Fruit fly (Drosophila melanogaster): ENCODE results near the gene roq.

roq gene

DNA sequence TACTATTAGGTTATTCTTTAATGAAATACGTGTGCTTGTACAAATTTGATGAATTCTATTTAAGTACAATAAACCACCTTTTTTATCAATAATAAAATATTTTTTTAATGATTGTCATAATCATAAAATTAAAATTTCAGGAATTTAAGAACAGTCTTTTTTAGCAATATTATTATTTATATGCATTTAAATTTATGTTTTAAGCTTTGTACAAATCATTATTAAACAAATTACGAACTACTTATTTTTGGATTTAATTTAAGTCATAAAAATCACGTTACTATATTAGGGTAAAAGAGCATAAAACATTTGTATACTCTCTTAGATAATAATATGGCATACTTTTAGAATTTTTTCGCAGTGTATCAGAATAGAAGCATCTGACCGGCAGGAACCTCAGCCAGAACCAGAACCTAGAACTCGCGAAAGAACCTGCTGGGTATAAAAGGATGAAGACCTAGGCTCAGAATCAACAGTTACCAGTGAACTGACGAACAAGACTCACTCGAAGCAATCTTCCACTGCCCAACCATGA is 16.2 kb downstream of the roq start, which contains the start of gene Cpr72Ea:
Gene Cpr72Ea, plus strand, starts transcription at position 485 of the 535 bp plus-strand sequence.
- TF ChIP-seq dsx (GFP tag; optimal IDR thresholded peaks at IDR 0.05; ENCODE audit: poor library complexity, severe bottlenecking): peak; percentile 46
- peak; percentile 4 to 36 for TF ChIP-seq ss (GFP tag; optimal IDR thresholded peaks at IDR 0.05)
- no peak for TF ChIP-seq CG7368 (GFP tag; optimal IDR thresholded peaks at IDR 0.05)
- TF ChIP-seq Sox15 (GFP tag; optimal IDR thresholded peaks at IDR 0.05): no peak
- no peak for TF ChIP-seq CG6854 (GFP tag; optimal IDR thresholded peaks at IDR 0.05)
- peak; percentile 52 for TF ChIP-seq CG6808 (GFP tag; optimal IDR thresholded peaks at IDR 0.05)
- TF ChIP-seq Ets21C (GFP tag; optimal IDR thresholded peaks at IDR 0.05): no peak
- TF ChIP-seq cyc (GFP tag; optimal IDR thresholded peaks at IDR 0.05): no peak
- TF ChIP-seq CG1621 (tag; optimal IDR thresholded peaks at IDR 0.05): no peak
- no peak for TF ChIP-seq CG9139 (GFP tag; optimal IDR thresholded peaks at IDR 0.05)
- TF ChIP-seq svp (GFP tag): no peak
- no peak for TF ChIP-seq CG31627 (GFP tag; optimal IDR thresholded peaks at IDR 0.05)
- TF ChIP-seq Hr39 (GFP tag; optimal IDR thresholded peaks at IDR 0.05): no peak
- no peak for TF ChIP-seq Hr38 (GFP tag; optimal IDR thresholded peaks at IDR 0.05)
- TF ChIP-seq CG11902 (GFP tag; optimal IDR thresholded peaks at IDR 0.05): no peak
- TF ChIP-seq Eip78C (GFP tag): peak; percentile 31
- TF ChIP-seq topi (GFP tag; optimal IDR thresholded peaks at IDR 0.05): no peak
- no peak for TF ChIP-seq vri (GFP tag; optimal IDR thresholded peaks at IDR 0.05)
- peak; percentile 37 for TF ChIP-seq Ets96B (tag; optimal IDR thresholded peaks at IDR 0.05)
- TF ChIP-seq eg (GFP tag; IDR thresholded peaks at IDR 0.05): no peak
- TF ChIP-seq CG6792 (GFP tag; optimal IDR thresholded peaks at IDR 0.05): no peak
- peak; percentile 27 for TF ChIP-seq spab (GFP tag; optimal IDR thresholded peaks at IDR 0.05)
- peak; percentile 14 for TF ChIP-seq fd59A (GFP tag; optimal IDR thresholded peaks at IDR 0.05)
- TF ChIP-seq CG3032 (tag; optimal IDR thresholded peaks at IDR 0.05): peak; percentile 66
- TF ChIP-seq CG32006 (GFP tag; optimal IDR thresholded peaks at IDR 0.05): no peak
- no peak for TF ChIP-seq salr (GFP tag; optimal IDR thresholded peaks at IDR 0.05)
- TF ChIP-seq CG10631 (GFP tag; optimal IDR thresholded peaks at IDR 0.05): peak; percentile 6

DNA sequence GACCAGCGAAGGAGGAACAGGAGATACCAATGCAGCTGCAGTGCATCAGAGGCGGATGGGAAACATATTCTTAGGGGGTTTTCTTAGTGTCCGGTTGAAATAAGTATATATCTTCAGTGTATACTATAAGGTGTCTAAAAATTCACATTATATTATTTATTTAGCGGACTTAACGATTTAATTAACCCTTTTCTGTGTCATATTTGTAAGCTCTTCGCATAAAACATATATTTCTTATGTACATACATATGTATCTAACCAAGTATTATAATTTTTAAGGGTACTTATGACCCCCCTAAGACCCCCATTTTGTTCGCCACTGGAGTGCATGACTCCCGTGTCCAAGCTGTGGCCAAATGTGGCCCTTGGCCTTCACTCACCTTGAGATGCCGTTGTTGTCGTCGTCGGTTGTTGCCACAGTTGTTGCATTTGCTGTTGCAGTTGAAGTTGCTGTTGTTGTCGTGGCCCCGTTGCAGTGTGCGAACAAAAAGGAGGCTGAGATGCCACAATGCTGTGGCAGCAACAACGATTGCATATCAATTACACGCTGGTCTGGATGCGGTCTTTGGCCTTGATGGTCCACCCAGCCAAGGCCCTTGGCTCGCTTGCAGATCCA is 17.1 kb downstream of the roq start:
- peak; percentile 89 for TF ChIP-seq svp (GFP tag)
- peak; percentile 89 for TF ChIP-seq CG10669 (GFP tag; optimal IDR thresholded peaks at IDR 0.05)
- peak; percentile 38 for TF ChIP-seq Ets21C (GFP tag; optimal IDR thresholded peaks at IDR 0.05)
- peak; percentile 58 for TF ChIP-seq CG31627 (GFP tag; optimal IDR thresholded peaks at IDR 0.05)
- peak; percentile 47; the same call in 1 of the 2 replicates for TF ChIP-seq CG15336 (GFP tag; IDR thresholded peaks at IDR 0.05)
- peak; percentile 15 for TF ChIP-seq fd85E (GFP tag; optimal IDR thresholded peaks at IDR 0.05)
- TF ChIP-seq esn (GFP tag; optimal IDR thresholded peaks at IDR 0.05): peak; percentile 80
- TF ChIP-seq CG8319 (GFP tag; optimal IDR thresholded peaks at IDR 0.05): peak; percentile 79
- TF ChIP-seq Smox (GFP tag; optimal IDR thresholded peaks at IDR 0.05): peak; percentile 75
- peak; percentile 58 for TF ChIP-seq CG3919 (GFP tag; optimal IDR thresholded peaks at IDR 0.05)
- peak; percentile 22 for TF ChIP-seq vri (GFP tag; optimal IDR thresholded peaks at IDR 0.05)
- peak; percentile 71 for TF ChIP-seq CG32006 (GFP tag; optimal IDR thresholded peaks at IDR 0.05)
- peak; percentile 39 for TF ChIP-seq Lpt (GFP tag; optimal IDR thresholded peaks at IDR 0.05)
- TF ChIP-seq CG6276 (GFP tag; optimal IDR thresholded peaks at IDR 0.05): no peak
- peak; percentile 97 for TF ChIP-seq CG3032 (tag; optimal IDR thresholded peaks at IDR 0.05)
- TF ChIP-seq CG6808 (GFP tag; optimal IDR thresholded peaks at IDR 0.05): peak; percentile 97
- peak; percentile 84 for TF ChIP-seq CG6792 (GFP tag; optimal IDR thresholded peaks at IDR 0.05)
- no peak for TF ChIP-seq Hr38 (GFP tag; optimal IDR thresholded peaks at IDR 0.05)
- peak; percentile 89 for TF ChIP-seq achi (GFP tag; optimal IDR thresholded peaks at IDR 0.05)
- TF ChIP-seq Blimp-1 (GFP tag; optimal IDR thresholded peaks at IDR 0.05): peak; percentile 27
- peak; percentile 70 for TF ChIP-seq CG11902 (GFP tag; optimal IDR thresholded peaks at IDR 0.05)
- TF ChIP-seq fd59A (GFP tag; optimal IDR thresholded peaks at IDR 0.05): peak; percentile 96
- TF ChIP-seq Eip78C (GFP tag): peak; percentile 96
- peak; percentile 82 for TF ChIP-seq Sox14 (GFP tag; optimal IDR thresholded peaks at IDR 0.05)
- TF ChIP-seq pdm3 (GFP tag; optimal IDR thresholded peaks at IDR 0.05): peak; percentile 84
- TF ChIP-seq CG1621 (tag; optimal IDR thresholded peaks at IDR 0.05): peak; percentile 91
- TF ChIP-seq Hr4 (GFP tag; optimal IDR thresholded peaks at IDR 0.05): peak; percentile 48
- peak; percentile 69 for TF ChIP-seq net (GFP tag; optimal IDR thresholded peaks at IDR 0.05)
- TF ChIP-seq CG9139 (GFP tag; optimal IDR thresholded peaks at IDR 0.05): peak; percentile 93
- TF ChIP-seq dac (GFP tag; optimal IDR thresholded peaks at IDR 0.05): no peak
- peak; percentile 61 for TF ChIP-seq Hr39 (GFP tag; optimal IDR thresholded peaks at IDR 0.05)
- peak; percentile 70 for TF ChIP-seq cyc (GFP tag; optimal IDR thresholded peaks at IDR 0.05)
- TF ChIP-seq spab (GFP tag; optimal IDR thresholded peaks at IDR 0.05): peak; percentile 95
- TF ChIP-seq OdsH (GFP tag; optimal IDR thresholded peaks at IDR 0.05): peak; percentile 90
- peak; percentile 93 for TF ChIP-seq CG10631 (GFP tag; optimal IDR thresholded peaks at IDR 0.05)
- TF ChIP-seq eg (GFP tag; IDR thresholded peaks at IDR 0.05): 0 out of 3 replicates have a peak, but pooled peaks have one; percentile 25
- TF ChIP-seq CG6163 (GFP tag; IDR thresholded peaks at IDR 0.05): peak; percentile 79
